Fruit fly (Drosophila melanogaster): ENCODE data around the gene Osi16.

dm6 chr3R:6263658-6264057 is 41.4 kb upstream of the Osi16 start, which contains the start of gene Osi10a:
- no peak for TF ChIP-seq CG33017 (tag; optimal IDR thresholded peaks at IDR 0.05)
- no peak for TF ChIP-seq Hr96 (GFP tag; optimal IDR thresholded peaks at IDR 0.05)
- no peak for TF ChIP-seq CG14711 (tag; optimal IDR thresholded peaks at IDR 0.05)
- no peak for TF ChIP-seq cic (GFP tag; optimal IDR thresholded peaks at IDR 0.05)
